Worm (Caenorhabditis elegans) whole organism, L1 larva: ENCODE results near the gene cya-2.

Experiments used
- aha-1 ChIP-seq: fragments of 150-350 bp; optimal IDR thresholded peaks from 2 replicates; lab custom pipeline; 2014; ENCODE audit warnings: missing biosample characterization, missing genetic modification characterization
- ceh-82 ChIP-seq, 3 experiments: fragments of 150-350 bp in 1 of 3; sonication (generic microtip) in 2 of 3; optimal IDR thresholded peaks; 2 replicates each; lab custom pipeline; 2014 to 2017; ENCODE audit warnings: missing biosample characterization in 3 of 3, missing genetic modification characterization in 3 of 3
- fos-1 ChIP-seq: fragments of 150-350 bp; optimal IDR thresholded peaks from 2 replicates; lab custom pipeline; 2014; ENCODE audit warnings: missing biosample characterization, missing genetic modification characterization
- nhr-71 ChIP-seq: sonication (generic microtip); optimal IDR thresholded peaks from 2 replicates; lab custom pipeline; 2016; ENCODE audit warnings: mild to moderate bottlenecking, missing genetic modification characterization, moderate library complexity, missing compliant biosample characterization
- skn-1 ChIP-seq: fragments of 150-350 bp; optimal IDR thresholded peaks from 2 replicates; lab custom pipeline; 2014; ENCODE audit warnings: missing biosample characterization, missing genetic modification characterization
- unc-86 ChIP-seq: sonication (generic microtip); optimal IDR thresholded peaks from 2 replicates; lab custom pipeline; 2016; ENCODE audit warnings: missing genetic modification characterization, missing compliant biosample characterization
- ztf-4 ChIP-seq: fragments of 150-350 bp; optimal IDR thresholded peaks from 2 replicates; lab custom pipeline; 2014; ENCODE audit warnings: missing biosample characterization, missing genetic modification characterization

- TF ChIP-seq ceh-82 (tag; optimal IDR thresholded peaks at IDR 0.05; lab: Kevin White, UChicago), result no peak
- TF ChIP-seq fos-1 (tag; lab: Kevin White, UChicago), result no peak
- no peak for TF ChIP-seq nhr-71 (tag; lab: Kevin White, UChicago)
- TF ChIP-seq aha-1 (tag; lab: Kevin White, UChicago), result no peak
- no peak for TF ChIP-seq ztf-4
- TF ChIP-seq skn-1 (tag; lab: Kevin White, UChicago), result no peak
- no peak for TF ChIP-seq unc-86 (tag; lab: Kevin White, UChicago)
Measured at ce11 chrII:2071429-2071828, 48.0 kb upstream of the cya-2 start, which contains the start of gene F07E5.7.
